Worm (Caenorhabditis elegans) whole organism, L3 larva: ENCODE results near the gene dgtr-1.
A peak's percentile ranks its signal among the peaks of the same experiment; 100 is the strongest.

Experiments used
- R02D3.7 ChIP-seq: fragments of 150-350 bp; optimal IDR thresholded peaks from 2 replicates; lab custom pipeline; 2014; ENCODE audit warnings: missing biosample characterization, missing genetic modification characterization
- aly-2 ChIP-seq: fragments of 150-350 bp; optimal IDR thresholded peaks from 2 replicates; lab custom pipeline; 2014; ENCODE audit warnings: missing biosample characterization, missing genetic modification characterization
- ceh-28 ChIP-seq: fragments of 150-350 bp; optimal IDR thresholded peaks from 2 replicates; lab custom pipeline; 2014; ENCODE audit warnings: missing biosample characterization, missing genetic modification reagents, missing genetic modification characterization
- ceh-82 ChIP-seq: fragments of 150-350 bp; optimal IDR thresholded peaks from 2 replicates; lab custom pipeline; 2014; ENCODE audit warnings: missing biosample characterization, missing genetic modification characterization
- ceh-9 ChIP-seq: sonication (generic microtip); optimal IDR thresholded peaks from 2 replicates; lab custom pipeline; 2018; ENCODE audit warnings: missing biosample characterization, missing genetic modification characterization
- egl-27 ChIP-seq: sonication (generic microtip); optimal IDR thresholded peaks from 4 replicates; lab custom pipeline; 2017; ENCODE audit warnings: missing biosample characterization, missing genetic modification reagents, missing genetic modification characterization
- egl-5 ChIP-seq: fragments of 150-350 bp; optimal IDR thresholded peaks from 2 replicates; lab custom pipeline; 2017; ENCODE audit warnings: missing biosample characterization, missing genetic modification reagents, missing genetic modification characterization, inconsistent platforms
- elt-1 ChIP-seq: fragments of 150-350 bp; optimal IDR thresholded peaks from 2 replicates; lab custom pipeline; 2014; ENCODE audit warnings: missing biosample characterization, missing genetic modification characterization
- elt-2 ChIP-seq: sonication (generic microtip); optimal IDR thresholded peaks from 2 replicates; lab custom pipeline; 2016; ENCODE audit warnings: missing genetic modification reagents, mild to moderate bottlenecking, missing genetic modification characterization, missing compliant biosample characterization
- elt-3 ChIP-seq, 3 experiments: fragments of 150-350 bp in 1 of 3; sonication (generic microtip) in 2 of 3; optimal IDR thresholded peaks; 2 replicates in 2 of 3; 4 replicates in 1 of 3; lab custom pipeline; 2014 to 2017; ENCODE audit warnings: missing biosample characterization in 3 of 3, missing genetic modification characterization in 3 of 3
- eor-1 ChIP-seq, 2 experiments: fragments of 150-350 bp; optimal IDR thresholded peaks; 2 replicates each; lab custom pipeline; 2014 to 2018; ENCODE audit warnings: missing biosample characterization in 2 of 2, missing genetic modification characterization in 2 of 2
- fkh-10 ChIP-seq: sonication (generic microtip); optimal IDR thresholded peaks from 2 replicates; lab custom pipeline; 2017; ENCODE audit warnings: missing biosample characterization, missing genetic modification reagents, missing genetic modification characterization
- fkh-2 ChIP-seq: fragments of 150-350 bp; optimal IDR thresholded peaks from 2 replicates; lab custom pipeline; 2014; ENCODE audit warnings: missing biosample characterization, missing genetic modification reagents, missing genetic modification characterization
- fos-1 ChIP-seq: fragments of 150-350 bp; optimal IDR thresholded peaks from 2 replicates; lab custom pipeline; 2014; ENCODE audit warnings: missing biosample characterization, missing genetic modification characterization
- hmg-11 ChIP-seq: sonication (generic microtip); optimal IDR thresholded peaks from 2 replicates; lab custom pipeline; 2016; ENCODE audit warnings: missing genetic modification characterization, missing compliant biosample characterization
- lin-39 ChIP-seq: fragments of 150-350 bp; optimal IDR thresholded peaks from 2 replicates; lab custom pipeline; 2018; ENCODE audit warnings: missing biosample characterization, missing genetic modification reagents, missing genetic modification characterization
- lsy-12 ChIP-seq: sonication (generic microtip); optimal IDR thresholded peaks from 2 replicates; lab custom pipeline; 2016; ENCODE audit warnings: mild to moderate bottlenecking, missing genetic modification characterization, missing compliant biosample characterization
- mdl-1 ChIP-seq: fragments of 150-350 bp; optimal IDR thresholded peaks from 2 replicates; lab custom pipeline; 2014; ENCODE audit warnings: missing biosample characterization, missing genetic modification characterization
- mml-1 ChIP-seq: fragments of 150-350 bp; sonication (generic microtip); optimal IDR thresholded peaks from 3 replicates; lab custom pipeline; 2014; ENCODE audit warnings: missing biosample characterization, missing genetic modification characterization
- nhr-11 ChIP-seq: fragments of 150-350 bp; optimal IDR thresholded peaks from 2 replicates; lab custom pipeline; 2014; ENCODE audit warnings: missing biosample characterization, missing genetic modification characterization
- nhr-12 ChIP-seq: fragments of 150-350 bp; optimal IDR thresholded peaks from 2 replicates; lab custom pipeline; 2014; ENCODE audit warnings: missing biosample characterization, missing genetic modification characterization
- nhr-23 ChIP-seq: fragments of 150-350 bp; optimal IDR thresholded peaks from 2 replicates; lab custom pipeline; 2014; ENCODE audit warnings: missing biosample characterization, missing genetic modification reagents, missing genetic modification characterization
- nhr-237 ChIP-seq: fragments of 150-350 bp; optimal IDR thresholded peaks from 2 replicates; lab custom pipeline; 2014; ENCODE audit warnings: missing biosample characterization, missing genetic modification characterization
- nhr-25 ChIP-seq: sonication (generic microtip); optimal IDR thresholded peaks from 2 replicates; lab custom pipeline; 2017; ENCODE audit warnings: missing biosample characterization, missing genetic modification characterization
- nhr-28 ChIP-seq: fragments of 150-350 bp; optimal IDR thresholded peaks from 2 replicates; lab custom pipeline; 2014; ENCODE audit warnings: missing biosample characterization, missing genetic modification characterization
- nhr-43 ChIP-seq: sonication (generic microtip); optimal IDR thresholded peaks from 2 replicates; lab custom pipeline; 2016; ENCODE audit warnings: mild to moderate bottlenecking, missing genetic modification characterization, missing compliant biosample characterization; ENCODE audit not compliant: poor library complexity, severe bottlenecking
- nhr-77 ChIP-seq: fragments of 150-350 bp; optimal IDR thresholded peaks from 2 replicates; lab custom pipeline; 2014; ENCODE audit warnings: missing biosample characterization, missing genetic modification characterization
- pha-4 ChIP-seq: fragments of 150-350 bp; optimal IDR thresholded peaks from 2 replicates; lab custom pipeline; 2014; ENCODE audit warnings: missing biosample characterization, missing genetic modification reagents, missing genetic modification characterization
- pqm-1 ChIP-seq: fragments of 150-350 bp; optimal IDR thresholded peaks from 2 replicates; lab custom pipeline; 2017; ENCODE audit warnings: missing biosample characterization, missing genetic modification characterization, inconsistent platforms
- sea-2 ChIP-seq: fragments of 150-350 bp; sonication (generic microtip); optimal IDR thresholded peaks from 4 replicates; lab custom pipeline; 2014; ENCODE audit warnings: missing biosample characterization, missing genetic modification reagents, missing genetic modification characterization
- snpc-4 ChIP-seq: fragments of 150-350 bp; optimal IDR thresholded peaks from 2 replicates; lab custom pipeline; 2014; ENCODE audit warnings: missing biosample characterization, missing genetic modification characterization
- tbx-2 ChIP-seq: sonication (generic microtip); optimal IDR thresholded peaks from 2 replicates; lab custom pipeline; 2016; ENCODE audit warnings: mild to moderate bottlenecking, missing genetic modification characterization, missing compliant biosample characterization
- unc-39 ChIP-seq: sonication (generic microtip); optimal IDR thresholded peaks from 4 replicates; lab custom pipeline; 2017; ENCODE audit warnings: missing biosample characterization, missing genetic modification characterization
- unc-62 ChIP-seq: fragments of 150-350 bp; sonication (generic microtip); optimal IDR thresholded peaks from 4 replicates; lab custom pipeline; 2014; ENCODE audit warnings: missing biosample characterization, missing genetic modification reagents, missing genetic modification characterization
- zag-1 ChIP-seq: fragments of 150-350 bp; optimal IDR thresholded peaks from 2 replicates; lab custom pipeline; 2014; ENCODE audit warnings: missing biosample characterization, missing genetic modification characterization
- ztf-11 ChIP-seq: fragments of 150-350 bp; optimal IDR thresholded peaks from 2 replicates; lab custom pipeline; 2014; ENCODE audit warnings: missing biosample characterization, missing genetic modification characterization
- ztf-4 ChIP-seq: fragments of 150-350 bp; optimal IDR thresholded peaks from 2 replicates; lab custom pipeline; 2014; ENCODE audit warnings: missing biosample characterization, missing genetic modification characterization

The dgtr-1 gene

ce11 chrV:6517305-6518224 lies 20.7 kb downstream of the dgtr-1 start (continued):
- TF ChIP-seq mml-1 (tag; lab: Kevin White, UChicago) (no peak), nhr-237 (tag; lab: Kevin White, UChicago) (no peak), mdl-1 (tag; lab: Kevin White, UChicago) (peak; percentile 73), nhr-25 (tag; lab: Kevin White, UChicago) (peak; percentile 86), fkh-2 (tag; lab: Kevin White, UChicago) (no peak), lin-39 (peak; percentile 11)

- TF ChIP-seq aly-2 (tag; lab: Kevin White, UChicago) (no peak), ceh-9 (tag; lab: Kevin White, UChicago) (no peak), lsy-12 (no peak), hmg-11 (tag; lab: Kevin White, UChicago) (no peak), pha-4 (tag; lab: Kevin White, UChicago) (no peak), ceh-82 (tag; lab: Kevin White, UChicago) (no peak), lin-39 (no peak), eor-1 (tag; optimal IDR thresholded peaks at IDR 0.05; lab: Kevin White, UChicago) (no peak), fos-1 (tag; lab: Kevin White, UChicago) (no peak), tbx-2 (tag; lab: Kevin White, UChicago) (no peak), nhr-28 (tag; lab: Kevin White, UChicago) (no peak), fkh-2 (tag; lab: Kevin White, UChicago) (no peak), ztf-11 (tag; lab: Kevin White, UChicago) (no peak), nhr-23 (tag; lab: Kevin White, UChicago) (no peak), nhr-43 (tag; lab: Kevin White, UChicago) (no peak), egl-27 (no peak), unc-39 (tag; lab: Kevin White, UChicago) (no peak), nhr-11 (no peak), elt-1 (tag; lab: Kevin White, UChicago) (no peak), zag-1 (tag; lab: Kevin White, UChicago) (no peak)
These were observed 21.2 kb downstream of the dgtr-1 start, which contains the start of gene F46E10.3 for ce11 chrV:6518225-6518396. TSS of gene F46E10.3 (plus strand) at chrV:6518297.

ce11 chrV:6520385-6521080 lies 23.6 kb downstream of the dgtr-1 start, which contains the start of the genes F46E10.2 and F46E10.18:
TSS of gene F46E10.2 (plus strand) at chrV:6520435.
TSS of gene F46E10.18 (plus strand) at chrV:6521030.
- TF ChIP-seq ceh-28 (no peak), nhr-43 (tag; lab: Kevin White, UChicago) (no peak), mdl-1 (tag; lab: Kevin White, UChicago) (no peak), ztf-4 (tag; lab: Kevin White, UChicago) (no peak), nhr-11 (no peak), mml-1 (tag; lab: Kevin White, UChicago) (no peak), egl-27 (no peak), fkh-10 (GFP tag; lab: Kevin White, UChicago) (no peak), zag-1 (tag; lab: Kevin White, UChicago) (no peak), egl-5 (tag; lab: Kevin White, UChicago) (no peak), nhr-25 (tag; lab: Kevin White, UChicago) (no peak), ceh-9 (tag; lab: Kevin White, UChicago) (no peak), pqm-1 (tag; lab: Kevin White, UChicago) (no peak), sea-2 (no peak), elt-3 (tag; optimal IDR thresholded peaks at IDR 0.05; lab: Kevin White, UChicago) (no peak), R02D3.7 (no peak), snpc-4 (no peak), unc-62 (GFP tag; lab: Kevin White, UChicago) (no peak)

- TF ChIP-seq ceh-9 (tag; lab: Kevin White, UChicago), result no peak
- TF ChIP-seq nhr-77 (tag; lab: Kevin White, UChicago), result no peak
- TF ChIP-seq tbx-2 (tag; lab: Kevin White, UChicago), result no peak
- peak; percentile 42 for TF ChIP-seq pqm-1 (tag; lab: Kevin White, UChicago)
- TF ChIP-seq nhr-12, result no peak
- no peak for TF ChIP-seq eor-1 (tag; optimal IDR thresholded peaks at IDR 0.05; lab: Kevin White, UChicago)
- TF ChIP-seq elt-2 (tag; lab: Kevin White, UChicago), result peak; percentile 89
- no peak for TF ChIP-seq nhr-237 (tag; lab: Kevin White, UChicago)
These were observed 26.1 kb downstream of the dgtr-1 start for ce11 chrV:6522879-6523497.
